Fruit fly (Drosophila melanogaster): Measurements from ENCODE around the gene Icmt.

Gene Icmt

DNA sequence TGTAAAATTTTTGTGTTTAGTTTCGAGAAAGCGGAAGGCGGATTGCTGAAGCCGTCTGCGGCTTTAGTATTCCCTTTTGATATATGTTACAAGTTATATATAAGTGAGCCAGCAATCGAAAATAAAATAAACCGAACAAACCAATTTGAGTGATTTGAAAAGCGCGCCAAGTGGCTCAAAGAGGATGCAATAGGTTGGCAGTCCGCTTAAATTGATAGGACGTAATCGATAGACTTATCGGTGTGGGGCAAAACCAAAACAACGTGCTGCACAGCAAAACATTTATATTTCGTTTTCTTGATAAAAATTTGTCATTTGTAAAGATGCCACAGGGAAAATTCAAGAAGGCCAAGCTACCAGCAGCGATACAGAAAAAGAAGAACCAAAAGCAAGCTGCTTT, 28.7 kb downstream of the Icmt start, which contains the start of gene CG11279 (continued):
- no peak for TF ChIP-seq Rfx (GFP tag; IDR thresholded peaks at IDR 0.05)
- TF ChIP-seq Dll (GFP tag; IDR thresholded peaks at IDR 0.05; ENCODE audit: partially characterized antibody): peak; percentile 79
- TF ChIP-seq vnd (GFP tag; IDR thresholded peaks at IDR 0.05; ENCODE audit: partially characterized antibody): peak; percentile 54; the same call in 1 of the 3 replicates
- TF ChIP-seq CG4707 (GFP tag; optimal IDR thresholded peaks at IDR 0.05): no peak
- no peak for TF ChIP-seq Blimp-1 (GFP tag; optimal IDR thresholded peaks at IDR 0.05)
- TF ChIP-seq CG32532 (GFP tag; IDR thresholded peaks at IDR 0.05): no peak
- no peak for TF ChIP-seq CG1647 (GFP tag; optimal IDR thresholded peaks at IDR 0.05)
- no peak for TF ChIP-seq mirr (GFP tag; optimal IDR thresholded peaks at IDR 0.05)
- no peak for TF ChIP-seq CG4404 (GFP tag; IDR thresholded peaks at IDR 0.05)
- TF ChIP-seq cg (GFP tag; optimal IDR thresholded peaks at IDR 0.05): no peak
- no peak for TF ChIP-seq klu (GFP tag; IDR thresholded peaks at IDR 0.05)
- no peak for TF ChIP-seq chif (GFP tag; optimal IDR thresholded peaks at IDR 0.05)
- no peak for TF ChIP-seq hth (optimal IDR thresholded peaks at IDR 0.05)
- TF ChIP-seq pzg (GFP tag; optimal IDR thresholded peaks at IDR 0.05): peak; percentile 71
- TF ChIP-seq pho (GFP tag; optimal IDR thresholded peaks at IDR 0.05): no peak
- no peak for TF ChIP-seq kah (GFP tag; optimal IDR thresholded peaks at IDR 0.05)
- TF ChIP-seq shn (GFP tag; optimal IDR thresholded peaks at IDR 0.05): no peak
- TF ChIP-seq CG12659 (GFP tag; optimal IDR thresholded peaks at IDR 0.05): no peak
- no peak for TF ChIP-seq CG9876 (GFP tag; optimal IDR thresholded peaks at IDR 0.05)
- TF ChIP-seq crol (GFP tag; IDR thresholded peaks at IDR 0.05): no peak
- TF ChIP-seq BEAF-32 (GFP tag; optimal IDR thresholded peaks at IDR 0.05): peak; percentile 73
- TF ChIP-seq so (GFP tag; IDR thresholded peaks at IDR 0.05): no peak
- peak; percentile 14 for TF ChIP-seq CG15479 (GFP tag; optimal IDR thresholded peaks at IDR 0.05)
- no peak for TF ChIP-seq phol (tag; optimal IDR thresholded peaks at IDR 0.05)
- no peak for TF ChIP-seq CG34422 (GFP tag; IDR thresholded peaks at IDR 0.05)
- peak; percentile 60; the same call in 1 of the 2 replicates for TF ChIP-seq hbn (GFP tag; IDR thresholded peaks at IDR 0.05; ENCODE audit: partially characterized antibody)
- peak; percentile 89 for TF ChIP-seq CG13287 (GFP tag; IDR thresholded peaks at IDR 0.05; ENCODE audit: partially characterized antibody)
- TF ChIP-seq amos (GFP tag; IDR thresholded peaks at IDR 0.05; ENCODE audit: partially characterized antibody): peak; percentile 79
- no peak for TF ChIP-seq Spps (tag; optimal IDR thresholded peaks at IDR 0.05)
- no peak for TF ChIP-seq CG6254 (GFP tag; optimal IDR thresholded peaks at IDR 0.05)
- TF ChIP-seq CG4820 (GFP tag; optimal IDR thresholded peaks at IDR 0.05): no peak
- TF ChIP-seq CG32767 (GFP tag; IDR thresholded peaks at IDR 0.05): no peak
- peak; percentile 67 for TF ChIP-seq YL-1 (GFP tag; optimal IDR thresholded peaks at IDR 0.05)
- TF ChIP-seq hb (GFP tag; IDR thresholded peaks at IDR 0.05; ENCODE audit: partially characterized antibody): 0 out of 3 replicates have a peak, but pooled peaks have one; percentile 59
- TF ChIP-seq otp (GFP tag; IDR thresholded peaks at IDR 0.05): no peak
- TF ChIP-seq CG8765 (GFP tag; IDR thresholded peaks at IDR 0.05): no peak
- TF ChIP-seq bbx (GFP tag; IDR thresholded peaks at IDR 0.05; ENCODE audit: partially characterized antibody): peak; percentile 85
- no peak for TF ChIP-seq z (GFP tag; IDR thresholded peaks at IDR 0.05)
- no peak for TF ChIP-seq CG8359 (GFP tag; optimal IDR thresholded peaks at IDR 0.05; ENCODE audit: borderline replicate concordance)
- TF ChIP-seq Bgb (GFP tag; IDR thresholded peaks at IDR 0.05; ENCODE audit: partially characterized antibody): peak; percentile 78
- no peak for TF ChIP-seq CG15696 (tag; optimal IDR thresholded peaks at IDR 0.05)
- TF ChIP-seq CG42726 (GFP tag; IDR thresholded peaks at IDR 0.05; ENCODE audit: partially characterized antibody): peak; percentile 39; the same call in 1 of the 2 replicates
- no peak for TF ChIP-seq dan (GFP tag; IDR thresholded peaks at IDR 0.05)
- TF ChIP-seq Adf1 (GFP tag; IDR thresholded peaks at IDR 0.05): no peak
- peak; percentile 5 for TF ChIP-seq gfzf (GFP tag; optimal IDR thresholded peaks at IDR 0.05)
- TF ChIP-seq CG8089 (GFP tag; optimal IDR thresholded peaks at IDR 0.05): no peak
- no peak for TF ChIP-seq Vsx1 (GFP tag; optimal IDR thresholded peaks at IDR 0.05)
- TF ChIP-seq Dref (GFP tag; IDR thresholded peaks at IDR 0.05): peak; percentile 94
- TF ChIP-seq HHEX (GFP tag; optimal IDR thresholded peaks at IDR 0.05): no peak
- no peak for TF ChIP-seq CG9932 (GFP tag; IDR thresholded peaks at IDR 0.05)

All from whole organism, embryonic.